Fruit fly (Drosophila melanogaster) whole organism, embryonic: ENCODE results near the gene CG13601.

ENCODE experiments used
- ATbp ChIP-seq: fragments of 200-800 bp; sonication (Bioruptor generic); optimal IDR thresholded peaks from 2 replicates; lab custom pipeline; 2017; ENCODE audit warnings: missing biosample characterization, mild to moderate bottlenecking, missing genetic modification characterization, missing genetic modification reagents
- Ada2b ChIP-seq: fragments of 200-800 bp; sonication (Bioruptor generic); IDR thresholded peaks from 2 replicates; pipeline ENCODE4 v1.3.6; 2022; ENCODE audit warnings: missing biosample characterization, missing genetic modification characterization
- CG10462 ChIP-seq: fragments of 200-800 bp; sonication (Bioruptor generic); optimal IDR thresholded peaks from 2 replicates; lab custom pipeline; 2016; ENCODE audit warnings: missing biosample characterization, missing genetic modification characterization
- CG10654 ChIP-seq: fragments of 200-800 bp; sonication (Bioruptor generic); optimal IDR thresholded peaks from 2 replicates; lab custom pipeline; 2016; ENCODE audit warnings: missing biosample characterization, missing genetic modification characterization
- CG11560 ChIP-seq: fragments of 200-800 bp; sonication (Bioruptor generic); IDR thresholded peaks from 3 replicates; pipeline ENCODE4 v1.3.6; 2022; ENCODE audit warnings: missing biosample characterization, missing genetic modification characterization
- CG13624 ChIP-seq: fragments of 200-800 bp; sonication (Bioruptor generic); optimal IDR thresholded peaks from 2 replicates; lab custom pipeline; 2016; ENCODE audit warnings: missing biosample characterization, missing genetic modification characterization
- CG14050 ChIP-seq: fragments of 200-800 bp; sonication (Bioruptor generic); IDR thresholded peaks from 3 replicates; pipeline ENCODE4 v1.3.6; 2022; ENCODE audit warnings: missing biosample characterization, missing genetic modification characterization
- CG1529 ChIP-seq: fragments of 200-800 bp; sonication (Bioruptor generic); optimal IDR thresholded peaks from 3 replicates; lab custom pipeline; 2018; ENCODE audit warnings: missing biosample characterization, missing genetic modification characterization
- CG17361 ChIP-seq: fragments of 200-800 bp; sonication (Bioruptor generic); IDR thresholded peaks from 3 replicates; pipeline ENCODE4 v1.3.6; 2022; ENCODE audit warnings: missing biosample characterization, missing genetic modification characterization
- CG17568 ChIP-seq: fragments of 200-800 bp; sonication (Bioruptor generic); optimal IDR thresholded peaks from 2 replicates; lab custom pipeline; 2018; ENCODE audit warnings: missing biosample characterization, mild to moderate bottlenecking, missing genetic modification characterization, moderate library complexity
- CG1792 ChIP-seq: fragments of 200-800 bp; sonication (Bioruptor generic); optimal IDR thresholded peaks from 2 replicates; lab custom pipeline; 2016; ENCODE audit warnings: missing biosample characterization, missing genetic modification characterization
- CG2199 ChIP-seq: fragments of 200-800 bp; sonication (Bioruptor generic); IDR thresholded peaks from 3 replicates; pipeline ENCODE4 v1.3.6; 2022; ENCODE audit warnings: missing biosample characterization, missing genetic modification characterization
- CG34224 ChIP-seq: fragments of 200-800 bp; sonication (Bioruptor generic); IDR thresholded peaks from 3 replicates; pipeline ENCODE4 v1.3.6; 2022; ENCODE audit warnings: missing biosample characterization, missing genetic modification characterization; ENCODE audit not compliant: partially characterized antibody
- CG3726 ChIP-seq: fragments of 200-800 bp; sonication (Bioruptor generic); IDR thresholded peaks from 3 replicates; pipeline ENCODE4, ENCODE4 v1.3.6; 2022; ENCODE audit warnings: missing biosample characterization, missing genetic modification characterization
- CG4424 ChIP-seq: fragments of 200-800 bp; sonication (Bioruptor generic); optimal IDR thresholded peaks from 3 replicates; lab custom pipeline; 2016; ENCODE audit warnings: missing biosample characterization, missing genetic modification characterization
- CG4707 ChIP-seq: fragments of 200-800 bp; sonication (Bioruptor generic); optimal IDR thresholded peaks from 2 replicates; lab custom pipeline; 2018; ENCODE audit warnings: missing biosample characterization, mild to moderate bottlenecking, missing genetic modification characterization, moderate library complexity
- CG6175 ChIP-seq: fragments of 200-800 bp; sonication (Bioruptor generic); IDR thresholded peaks from 3 replicates; pipeline ENCODE4 v1.3.6; 2022; ENCODE audit warnings: missing biosample characterization, missing genetic modification characterization
- CG6272 ChIP-seq: fragments of 200-800 bp; sonication (Bioruptor generic); IDR thresholded peaks from 2 replicates; pipeline ENCODE4 v1.3.6; 2022; ENCODE audit warnings: missing biosample characterization, missing genetic modification characterization
- CG6683 ChIP-seq: fragments of 200-800 bp; sonication (Bioruptor generic); optimal IDR thresholded peaks from 2 replicates; lab custom pipeline; 2017; ENCODE audit warnings: missing biosample characterization, mild to moderate bottlenecking, missing genetic modification characterization, missing genetic modification reagents
- CG6791 ChIP-seq: fragments of 200-800 bp; sonication (Bioruptor generic); IDR thresholded peaks from 3 replicates; pipeline ENCODE4 v1.3.6; 2022; ENCODE audit warnings: missing biosample characterization, missing genetic modification characterization; ENCODE audit not compliant: partially characterized antibody
- CG6854 ChIP-seq: fragments of 200-800 bp; sonication (Bioruptor generic); optimal IDR thresholded peaks from 3 replicates; lab custom pipeline; 2017; ENCODE audit warnings: missing biosample characterization, mild to moderate bottlenecking, missing genetic modification characterization
- CG7963 ChIP-seq: fragments of 200-800 bp; sonication (Bioruptor generic); IDR thresholded peaks from 3 replicates; pipeline ENCODE4 v1.3.6; 2022; ENCODE audit warnings: missing biosample characterization, missing genetic modification characterization; ENCODE audit not compliant: partially characterized antibody
- Chrac-16 ChIP-seq: fragments of 200-800 bp; sonication (Bioruptor generic); optimal IDR thresholded peaks from 3 replicates; lab custom pipeline; 2016; ENCODE audit warnings: missing biosample characterization, missing genetic modification characterization
- CrebB ChIP-seq: fragments of 200-800 bp; sonication (Bioruptor generic); optimal IDR thresholded peaks from 3 replicates; lab custom pipeline; 2018; ENCODE audit warnings: missing biosample characterization, mild to moderate bottlenecking, missing genetic modification characterization
- Hand ChIP-seq: fragments of 200-800 bp; sonication (Bioruptor generic); optimal IDR thresholded peaks from 2 replicates; lab custom pipeline; 2017; ENCODE audit warnings: mild to moderate bottlenecking, missing biosample characterization, missing genetic modification reagents, missing genetic modification characterization
- Hr51 ChIP-seq, 2 experiments: fragments of 200-800 bp; sonication (Bioruptor generic); optimal IDR thresholded peaks; 2 replicates in 1 of 2; 3 replicates in 1 of 2; lab custom pipeline; 2016 to 2018; ENCODE audit warnings: missing biosample characterization in 2 of 2, missing genetic modification characterization in 2 of 2, mild to moderate bottlenecking in 1 of 2, moderate library complexity in 1 of 2
- Hr78 ChIP-seq, 2 experiments: fragments of 200-800 bp in 1 of 2; fragments of >200 bp in 1 of 2; sonication (Bioruptor generic) in 1 of 2; optimal IDR thresholded peaks; 2 replicates each; lab custom pipeline; 2017 to 2019; ENCODE audit warnings: missing biosample characterization in 2 of 2, missing genetic modification characterization in 2 of 2, mild to moderate bottlenecking in 1 of 2, moderate library complexity in 1 of 2
- Hsf ChIP-seq: fragments of 200-800 bp; sonication (Bioruptor generic); optimal IDR thresholded peaks from 3 replicates; lab custom pipeline; 2016; ENCODE audit warnings: missing biosample characterization, missing genetic modification characterization
- MTF-1 ChIP-seq: fragments of 200-800 bp; sonication (Bioruptor generic); optimal IDR thresholded peaks from 2 replicates; lab custom pipeline; 2018; ENCODE audit warnings: missing biosample characterization, mild to moderate bottlenecking, missing genetic modification characterization, borderline replicate concordance
- Med ChIP-seq: fragments of 200-800 bp; sonication (Bioruptor generic); peaks from one replicate; lab custom pipeline; 2016; ENCODE audit warnings: missing biosample characterization, missing genetic modification characterization, mild to moderate bottlenecking, inconsistent platforms, moderate library complexity
- ap ChIP-seq: fragments of 200-800 bp; sonication (Bioruptor generic); IDR thresholded peaks from 2 replicates; pipeline ENCODE4 v1.3.6; 2022; ENCODE audit warnings: missing biosample characterization, missing genetic modification characterization
- br ChIP-seq: fragments of >200 bp; optimal IDR thresholded peaks from 2 replicates; lab custom pipeline; 2017
- cad ChIP-seq: fragments of >200 bp; optimal IDR thresholded peaks from 2 replicates; lab custom pipeline; 2017; ENCODE audit warnings: missing biosample characterization, missing genetic modification characterization
- cwo ChIP-seq: fragments of 200-800 bp; sonication (Bioruptor generic); optimal IDR thresholded peaks from 3 replicates; lab custom pipeline; 2017; ENCODE audit warnings: missing biosample characterization, missing genetic modification characterization, mild to moderate bottlenecking, moderate library complexity, missing genetic modification reagents
- dpn ChIP-seq, 2 experiments: fragments of 200-800 bp; sonication (Bioruptor generic); optimal IDR thresholded peaks; 3 replicates each; lab custom pipeline; 2016; ENCODE audit warnings: missing biosample characterization in 2 of 2, missing genetic modification characterization in 2 of 2
- exex ChIP-seq: fragments of 200-800 bp; sonication (Bioruptor generic); optimal IDR thresholded peaks from 4 replicates; lab custom pipeline; 2018; ENCODE audit warnings: missing biosample characterization, mild to moderate bottlenecking, missing genetic modification characterization, moderate library complexity
- jing ChIP-seq: fragments of 200-800 bp; sonication (Bioruptor generic); optimal IDR thresholded peaks from 2 replicates; lab custom pipeline; 2018; ENCODE audit warnings: missing biosample characterization, mild to moderate bottlenecking, missing genetic modification characterization
- lov ChIP-seq, 2 experiments: fragments of 200-800 bp in 1 of 2; fragments of >200 bp in 1 of 2; sonication (Bioruptor generic) in 1 of 2; IDR thresholded peaks in 1 of 2; optimal IDR thresholded peaks in 1 of 2; 2 replicates in 1 of 2; 3 replicates in 1 of 2; pipeline versions ENCODE4 v1.3.6 to Lab custom; 2017 to 2022; ENCODE audit warnings: missing biosample characterization in 1 of 2, missing genetic modification characterization in 1 of 2
- nau ChIP-seq: fragments of 200-800 bp; sonication (Bioruptor generic); optimal IDR thresholded peaks from 3 replicates; lab custom pipeline; 2017; ENCODE audit warnings: missing biosample characterization, mild to moderate bottlenecking, missing genetic modification characterization, missing genetic modification reagents
- pan ChIP-seq, 4 experiments: fragments of >200 bp in 3 of 4; fragments of 200-800 bp in 1 of 4; sonication (Bioruptor generic) in 1 of 4; optimal IDR thresholded peaks in 3 of 4; IDR thresholded peaks in 1 of 4; 2 replicates each; pipeline versions ENCODE4 v1.3.6 to Lab custom; 2017 to 2022; ENCODE audit warnings: missing biosample characterization in 2 of 4, missing genetic modification characterization in 2 of 4, mixed read lengths in 1 of 4
- peb ChIP-seq: fragments of 200-800 bp; sonication (Bioruptor generic); IDR thresholded peaks from 2 replicates; pipeline ENCODE4 v1.3.6; 2022; ENCODE audit warnings: missing biosample characterization, missing genetic modification characterization
- prd ChIP-seq, 3 experiments: fragments of >200 bp in 2 of 3; fragments of 200-800 bp in 1 of 3; sonication (Bioruptor generic) in 1 of 3; optimal IDR thresholded peaks in 2 of 3; IDR thresholded peaks in 1 of 3; 2 replicates in 2 of 3; 3 replicates in 1 of 3; pipeline versions ENCODE4 v1.3.6 to Lab custom; 2017 to 2022; ENCODE audit warnings: missing biosample characterization in 1 of 3, missing genetic modification characterization in 1 of 3
- pzg ChIP-seq: fragments of 200-800 bp; sonication (Bioruptor generic); optimal IDR thresholded peaks from 3 replicates; lab custom pipeline; 2018; ENCODE audit warnings: missing biosample characterization, mild to moderate bottlenecking, missing genetic modification characterization, moderate library complexity
- sim ChIP-seq: fragments of 200-800 bp; sonication (Bioruptor generic); IDR thresholded peaks from 2 replicates; pipeline ENCODE4 v1.3.6; 2022; ENCODE audit warnings: missing biosample characterization, missing genetic modification characterization
- sqz ChIP-seq: fragments of 200-800 bp; sonication (Bioruptor generic); optimal IDR thresholded peaks from 3 replicates; lab custom pipeline; 2018; ENCODE audit warnings: missing biosample characterization, mild to moderate bottlenecking, missing genetic modification characterization
- sug ChIP-seq: fragments of 200-800 bp; optimal IDR thresholded peaks from 2 replicates; lab custom pipeline; 2019; ENCODE audit warnings: missing biosample characterization, mild to moderate bottlenecking, missing genetic modification characterization, moderate library complexity
- unc-4 ChIP-seq: fragments of 200-800 bp; sonication (Bioruptor generic); IDR thresholded peaks from 2 replicates; pipeline ENCODE4 v1.3.6; 2022; ENCODE audit warnings: missing biosample characterization, missing genetic modification characterization; ENCODE audit not compliant: partially characterized antibody
- wor ChIP-seq: fragments of 200-800 bp; sonication (Bioruptor generic); IDR thresholded peaks from 2 replicates; pipeline ENCODE4 v1.3.6; 2022; ENCODE audit warnings: missing biosample characterization, missing genetic modification characterization
- zen2 ChIP-seq: fragments of 200-800 bp; sonication (Bioruptor generic); IDR thresholded peaks from 3 replicates; pipeline ENCODE4 v1.3.6; 2022; ENCODE audit warnings: missing biosample characterization, missing genetic modification characterization; ENCODE audit not compliant: partially characterized antibody

Gene CG13601

DNA sequence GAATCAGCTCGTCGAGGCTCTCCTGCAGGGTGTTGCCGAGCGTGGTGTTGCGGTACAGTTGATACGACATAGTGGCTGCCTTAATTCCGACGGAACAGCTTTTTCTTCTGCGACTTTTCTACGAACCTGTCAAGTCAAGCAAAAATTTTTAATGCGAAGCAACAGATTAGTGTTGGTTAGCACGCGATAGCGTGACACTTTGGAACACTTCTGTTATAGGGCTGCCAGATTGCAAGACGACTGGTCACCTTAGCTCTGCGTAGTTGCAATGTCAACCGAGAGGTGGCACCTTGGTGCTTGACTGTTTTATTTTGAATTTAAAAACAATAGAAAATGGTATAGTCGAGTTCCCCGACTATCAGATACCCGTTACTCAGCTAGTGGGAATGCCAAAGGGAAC is 36.5 kb downstream of the CG13601 start, which contains the start of gene TfIIA-S (continued):
- TF ChIP-seq CG6683 (GFP tag; lab: Kevin White, UChicago): peak; percentile 60
- TF ChIP-seq CG4424 (GFP tag; lab: Kevin White, UChicago): peak; percentile 66
- peak in 1 of 2 experiments; percentile 83 for TF ChIP-seq Hr51 (GFP tag; optimal IDR thresholded peaks at IDR 0.05; lab: Kevin White, UChicago)
- no peak for TF ChIP-seq CG17361
- TF ChIP-seq cad (GFP tag; lab: Kevin White, UChicago): no peak
- no peak for TF ChIP-seq Ada2b (GFP tag; lab: Robert Waterston, UW)
- no peak for TF ChIP-seq CG10462
- TF ChIP-seq CG34224 (GFP tag; lab: Robert Waterston, UW): no peak
- no peak for TF ChIP-seq ap (GFP tag; lab: Robert Waterston, UW)
- TF ChIP-seq CG1792 (GFP tag; lab: Kevin White, UChicago): peak; percentile 84
- TF ChIP-seq dpn (GFP tag; optimal IDR thresholded peaks at IDR 0.05; lab: Kevin White, UChicago): peak; percentile 86 to 91
- TF ChIP-seq Hand (GFP tag; lab: Kevin White, UChicago): no peak
- TF ChIP-seq Med (GFP tag; lab: Kevin White, UChicago): peak; percentile 99
- peak; percentile 82 for TF ChIP-seq Chrac-16 (GFP tag; lab: Kevin White, UChicago)
- no peak for TF ChIP-seq unc-4 (GFP tag; lab: Robert Waterston, UW)
- no peak for TF ChIP-seq CG2199 (GFP tag; lab: Robert Waterston, UW)
- TF ChIP-seq CG6791 (GFP tag; lab: Robert Waterston, UW): no peak
- peak; percentile 99 for TF ChIP-seq pzg
- TF ChIP-seq nau: no peak
- peak; percentile 76 for TF ChIP-seq MTF-1
- TF ChIP-seq Hr78 (GFP tag; optimal IDR thresholded peaks at IDR 0.05; lab: Kevin White, UChicago): no peak
- TF ChIP-seq CG14050 (GFP tag; lab: Robert Waterston, UW): no peak
- no peak for TF ChIP-seq CG7963 (GFP tag; lab: Robert Waterston, UW)
- peak; percentile 4 for TF ChIP-seq CG4707 (GFP tag; lab: Kevin White, UChicago)
- TF ChIP-seq sug (tag; lab: Kevin White, UChicago): peak; percentile 78
- TF ChIP-seq Hsf (GFP tag; lab: Kevin White, UChicago): peak; percentile 78
- TF ChIP-seq CG10654: peak; percentile 74
- TF ChIP-seq CG13624 (GFP tag; lab: Kevin White, UChicago): peak; percentile 92
- TF ChIP-seq CG6175 (GFP tag; lab: Robert Waterston, UW): no peak
- TF ChIP-seq jing (GFP tag; lab: Kevin White, UChicago): no peak
- no peak for TF ChIP-seq sim (GFP tag; lab: Robert Waterston, UW)
- peak; percentile 43 for TF ChIP-seq ATbp (GFP tag; lab: Kevin White, UChicago)
- no peak for TF ChIP-seq prd (optimal IDR thresholded peaks at IDR 0.05; lab: Kevin White, UChicago)
- TF ChIP-seq prd (GFP tag; IDR thresholded peaks at IDR 0.05; lab: Robert Waterston, UW): no peak
- no peak for TF ChIP-seq CG17568 (GFP tag; lab: Kevin White, UChicago)
- TF ChIP-seq br (lab: Kevin White, UChicago): no peak
- TF ChIP-seq CG3726 (GFP tag; lab: Robert Waterston, UW): no peak
- no peak for TF ChIP-seq sqz (GFP tag; lab: Kevin White, UChicago)
- no peak for TF ChIP-seq lov (optimal IDR thresholded peaks at IDR 0.05; lab: Kevin White, UChicago)
- TF ChIP-seq lov (GFP tag; IDR thresholded peaks at IDR 0.05; lab: Robert Waterston, UW): no peak
- peak; percentile 12 for TF ChIP-seq CG6854 (GFP tag; lab: Kevin White, UChicago)
- TF ChIP-seq exex (tag; lab: Kevin White, UChicago): no peak
- TF ChIP-seq pan (optimal IDR thresholded peaks at IDR 0.05; lab: Kevin White, UChicago): no peak
- no peak for TF ChIP-seq pan (GFP tag; optimal IDR thresholded peaks at IDR 0.05 in 1 of 2, IDR thresholded peaks at IDR 0.05 in 1 of 2)
- TF ChIP-seq CG11560 (tag; lab: Robert Waterston, UW): no peak
- TF ChIP-seq wor (GFP tag; lab: Robert Waterston, UW): no peak
- peak; percentile 41 for TF ChIP-seq CrebB
- no peak for TF ChIP-seq zen2 (GFP tag; lab: Robert Waterston, UW)
- no peak for TF ChIP-seq cwo (GFP tag; lab: Kevin White, UChicago)
- no peak for TF ChIP-seq peb (GFP tag; lab: Robert Waterston, UW)
- TF ChIP-seq CG6272 (GFP tag; lab: Robert Waterston, UW): peak; percentile 53
- TF ChIP-seq CG1529 (GFP tag; lab: Kevin White, UChicago): no peak
